Worm (Caenorhabditis elegans): Measurements from ENCODE around the gene aldo-2.

Gene aldo-2

ce11 chrIII:5835163-5835871, 41.1 kb downstream of the aldo-2 start:
- TF ChIP-seq lin-14 (GFP tag; optimal IDR thresholded peaks at IDR 0.05) (peak; percentile 47), isw-1 (GFP tag; IDR thresholded peaks at IDR 0.05) (no peak), nhr-71 (tag; optimal IDR thresholded peaks at IDR 0.05) (peak; percentile 31), grh-1 (GFP tag; IDR thresholded peaks at IDR 0.05) (no peak), lsy-2 (tag; optimal IDR thresholded peaks at IDR 0.05) (peak in 1 of 2 experiments; percentile 41), swsn-7 (tag; optimal IDR thresholded peaks at IDR 0.05) (peak; percentile 13), nhr-47 (tag; optimal IDR thresholded peaks at IDR 0.05) (peak; percentile 11), elt-3 (tag; optimal IDR thresholded peaks at IDR 0.05) (peak in 5 of 6 experiments; percentile 71 to 99 (median 83)), efl-1 (optimal IDR thresholded peaks at IDR 0.05) (no peak), efl-1 (GFP tag; optimal IDR thresholded peaks at IDR 0.05 in 1 of 2) (peak in 1 of 2 experiments; percentile 67), mdl-1 (tag; optimal IDR thresholded peaks at IDR 0.05) (peak in 1 of 2 experiments; percentile 9), nhr-90 (tag; optimal IDR thresholded peaks at IDR 0.05; ENCODE audit: poor library complexity) (peak; percentile 45), snpc-4 (tag; optimal IDR thresholded peaks at IDR 0.05) (no peak), elt-2 (tag; optimal IDR thresholded peaks at IDR 0.05) (peak; percentile 67), lin-39 (tag; optimal IDR thresholded peaks at IDR 0.05) (no peak), snu-23 (GFP tag; optimal IDR thresholded peaks at IDR 0.05) (peak; percentile 44), blmp-1 (tag; optimal IDR thresholded peaks at IDR 0.05) (peak; percentile 74), zag-1 (tag; optimal IDR thresholded peaks at IDR 0.05) (no peak), unc-130 (tag; optimal IDR thresholded peaks at IDR 0.05) (peak; percentile 39), nhr-20 (tag; optimal IDR thresholded peaks at IDR 0.05) (peak; percentile 41), nhr-85 (tag) (peak; percentile 72), lin-35 (GFP tag; optimal IDR thresholded peaks at IDR 0.05) (peak in 1 of 2 experiments; percentile 63), rnt-1 (tag; optimal IDR thresholded peaks at IDR 0.05) (peak; percentile 58), vab-15 (tag; optimal IDR thresholded peaks at IDR 0.05) (peak; percentile 18), hlh-4 (tag; optimal IDR thresholded peaks at IDR 0.05) (no peak), unc-86 (tag; optimal IDR thresholded peaks at IDR 0.05) (no peak), tbx-2 (tag; optimal IDR thresholded peaks at IDR 0.05) (no peak)

ce11 chrIII:5834663-5835062, 41.8 kb downstream of the aldo-2 start:
- peak; percentile 22 for TF ChIP-seq blmp-1 (tag; optimal IDR thresholded peaks at IDR 0.05)
- no peak for TF ChIP-seq sox-4 (tag; optimal IDR thresholded peaks at IDR 0.05)

ce11 chrIII:5834053-5834452, 42.4 kb downstream of the aldo-2 start, which contains the start of gene R12B2.6:
TSS of gene R12B2.6 (minus strand) at chrIII:5834153.
- TF ChIP-seq fkh-8 (tag; optimal IDR thresholded peaks at IDR 0.05) (no peak), jun-1 (tag; optimal IDR thresholded peaks at IDR 0.05) (no peak), nhr-76 (tag; optimal IDR thresholded peaks at IDR 0.05) (no peak), egl-13 (tag; optimal IDR thresholded peaks at IDR 0.05) (no peak)

ce11 chrIII:5833376-5833775, 43.0 kb downstream of the aldo-2 start, which contains the start of the genes R12B2.13 and mdt-15:
TSS of gene R12B2.13 (minus strand) at chrIII:5833476.
TSS of gene mdt-15 (minus strand) at chrIII:5833751.
- TF ChIP-seq mdl-1 (tag; optimal IDR thresholded peaks at IDR 0.05), result no peak
- no peak for TF ChIP-seq aly-2 (tag; optimal IDR thresholded peaks at IDR 0.05)
- no peak for TF ChIP-seq vab-15 (tag; optimal IDR thresholded peaks at IDR 0.05)
- TF ChIP-seq efl-1 (optimal IDR thresholded peaks at IDR 0.05), result no peak
- no peak for TF ChIP-seq efl-1 (GFP tag; optimal IDR thresholded peaks at IDR 0.05 in 1 of 2)
- TF ChIP-seq pag-3 (tag; optimal IDR thresholded peaks at IDR 0.05; ENCODE audit: borderline replicate concordance, insufficient read depth), result no peak
- TF ChIP-seq C16A3.4 (tag; optimal IDR thresholded peaks at IDR 0.05), result no peak
- TF ChIP-seq mab-9 (GFP tag; IDR thresholded peaks at IDR 0.05), result no peak
- TF ChIP-seq nhr-11 (tag; optimal IDR thresholded peaks at IDR 0.05), result no peak
- TF ChIP-seq ets-5 (GFP tag; IDR thresholded peaks at IDR 0.05), result no peak
- TF ChIP-seq ceh-8 (GFP tag; optimal IDR thresholded peaks at IDR 0.05), result no peak
- no peak for TF ChIP-seq sup-37 (GFP tag; optimal IDR thresholded peaks at IDR 0.05)
- no peak for TF ChIP-seq nhr-12 (tag; optimal IDR thresholded peaks at IDR 0.05)
- TF ChIP-seq ceh-88 (GFP tag; IDR thresholded peaks at IDR 0.05), result no peak
- TF ChIP-seq nhr-84 (tag; optimal IDR thresholded peaks at IDR 0.05), result no peak
- TF ChIP-seq lin-39 (tag; optimal IDR thresholded peaks at IDR 0.05), result no peak

Data from whole organism, L1 larva.